Worm (Caenorhabditis elegans): Measurements from ENCODE around the gene pqbp-1.1.
A peak's percentile ranks its signal among the peaks of the same experiment; 100 is the strongest.

- TF ChIP-seq dmd-4 (tag; optimal IDR thresholded peaks at IDR 0.05; ENCODE audit: borderline replicate concordance) (no peak), pha-4 (tag; optimal IDR thresholded peaks at IDR 0.05) (no peak), ttx-3 (tag; optimal IDR thresholded peaks at IDR 0.05) (no peak), ama-1 (optimal IDR thresholded peaks at IDR 0.05) (no peak), rnt-1 (tag; optimal IDR thresholded peaks at IDR 0.05) (no peak), nhr-11 (tag; optimal IDR thresholded peaks at IDR 0.05) (no peak), fkh-10 (GFP tag; optimal IDR thresholded peaks at IDR 0.05) (no peak), unc-86 (tag; optimal IDR thresholded peaks at IDR 0.05) (no peak), tbx-7 (tag; optimal IDR thresholded peaks at IDR 0.05) (no peak), elt-2 (tag; optimal IDR thresholded peaks at IDR 0.05) (peak; percentile 63), pha-2 (tag; optimal IDR thresholded peaks at IDR 0.05) (no peak)
Measured at ce11 chrIV:274185-274584, 12.7 kb upstream of the pqbp-1.1 start, which contains the start of gene sma-10.

Measured in whole organism, late embryonic.